Worm (Caenorhabditis elegans) whole organism, L2 larva: ENCODE data around the gene F36D4.6.

ENCODE experiments used
- R02D3.7 ChIP-seq: fragments of 150-350 bp; optimal IDR thresholded peaks from 2 replicates; lab custom pipeline; 2014; ENCODE audit warnings: missing biosample characterization, missing genetic modification characterization
- ceh-16 ChIP-seq: fragments of 150-350 bp; optimal IDR thresholded peaks from 2 replicates; lab custom pipeline; 2014; ENCODE audit warnings: missing biosample characterization, missing genetic modification characterization
- egl-27 ChIP-seq: sonication (generic microtip); optimal IDR thresholded peaks from 3 replicates; lab custom pipeline; 2017; ENCODE audit warnings: missing biosample characterization, missing genetic modification reagents, missing genetic modification characterization
- nhr-12 ChIP-seq: fragments of 150-350 bp; optimal IDR thresholded peaks from 2 replicates; lab custom pipeline; 2014; ENCODE audit warnings: missing biosample characterization, missing genetic modification characterization
- nhr-23 ChIP-seq: fragments of 150-350 bp; optimal IDR thresholded peaks from 2 replicates; lab custom pipeline; 2014; ENCODE audit warnings: missing biosample characterization, missing genetic modification reagents, missing genetic modification characterization
- nhr-237 ChIP-seq: fragments of 150-350 bp; optimal IDR thresholded peaks from 2 replicates; lab custom pipeline; 2014; ENCODE audit warnings: missing biosample characterization, missing genetic modification characterization
- snpc-4 ChIP-seq: fragments of 150-350 bp; optimal IDR thresholded peaks from 2 replicates; lab custom pipeline; 2014; ENCODE audit warnings: missing biosample characterization, missing genetic modification characterization
- unc-62 ChIP-seq: fragments of 150-350 bp; optimal IDR thresholded peaks from 2 replicates; lab custom pipeline; 2014; ENCODE audit warnings: missing biosample characterization, missing genetic modification reagents, missing genetic modification characterization
- ztf-11 ChIP-seq: sonication (generic microtip); optimal IDR thresholded peaks from 2 replicates; lab custom pipeline; 2017; ENCODE audit warnings: missing biosample characterization, missing genetic modification characterization
- ztf-4 ChIP-seq: fragments of 150-350 bp; optimal IDR thresholded peaks from 2 replicates; lab custom pipeline; 2014; ENCODE audit warnings: missing biosample characterization, missing genetic modification characterization

DNA sequence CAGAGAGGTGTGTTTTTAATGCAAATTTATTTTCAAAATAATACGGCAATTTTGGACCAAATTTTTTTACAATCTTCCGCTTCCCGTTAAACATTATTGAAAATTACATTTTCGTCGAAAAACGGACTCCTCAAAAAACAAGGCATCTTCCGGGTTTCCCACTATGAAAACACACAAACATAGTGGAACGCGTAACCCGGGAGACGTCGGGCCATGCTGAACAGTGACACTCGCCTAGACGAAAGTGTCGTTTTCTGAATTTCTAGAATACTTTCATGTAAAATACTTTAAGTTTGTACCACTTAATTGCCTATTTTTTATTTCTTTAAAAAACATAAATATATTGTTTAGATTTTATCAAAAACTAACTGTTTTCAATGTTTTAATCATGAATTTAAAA, 35.0 kb downstream of the F36D4.6 start:
- TF ChIP-seq nhr-12: no peak
- no peak for TF ChIP-seq nhr-237
- TF ChIP-seq ztf-4 (tag; lab: Kevin White, UChicago): no peak
- no peak for TF ChIP-seq ceh-16 (tag; lab: Kevin White, UChicago)
- no peak for TF ChIP-seq nhr-23 (tag; lab: Kevin White, UChicago)
- no peak for TF ChIP-seq egl-27
- no peak for TF ChIP-seq R02D3.7 (tag; lab: Kevin White, UChicago)
- no peak for TF ChIP-seq ztf-11 (tag; lab: Kevin White, UChicago)
- TF ChIP-seq snpc-4 (tag; lab: Kevin White, UChicago): peak; percentile 95
- TF ChIP-seq unc-62: no peak
